Fruit fly (Drosophila melanogaster) whole organism, embryonic: ENCODE results near the gene RhoGAP93B.

Experiments used
- Aef1 ChIP-seq: fragments of 200-800 bp; sonication (Bioruptor generic); IDR thresholded peaks from 3 replicates; pipeline ENCODE4 v1.3.6; 2022; ENCODE audit warnings: missing biosample characterization, missing genetic modification characterization
- Atf6 ChIP-seq: fragments of 200-800 bp; sonication (Bioruptor generic); IDR thresholded peaks from 2 replicates; pipeline ENCODE4 v1.3.6; 2022; ENCODE audit warnings: missing biosample characterization, missing genetic modification characterization
- Awh ChIP-seq: fragments of 200-800 bp; sonication (Bioruptor generic); IDR thresholded peaks from 2 replicates; pipeline ENCODE4, ENCODE4 v1.3.6; 2022; ENCODE audit warnings: missing biosample characterization, missing genetic modification characterization
- CG10147 ChIP-seq: fragments of 200-800 bp; sonication (Bioruptor generic); optimal IDR thresholded peaks from 2 replicates; lab custom pipeline; 2019; ENCODE audit warnings: missing biosample characterization, mild to moderate bottlenecking, missing genetic modification characterization, moderate library complexity
- CG10267 ChIP-seq: fragments of 200-800 bp; sonication (Bioruptor generic); optimal IDR thresholded peaks from 2 replicates; lab custom pipeline; 2018; ENCODE audit warnings: missing biosample characterization, mild to moderate bottlenecking, missing genetic modification characterization, moderate library complexity
- CG10979 ChIP-seq: fragments of 200-800 bp; sonication (Bioruptor generic); optimal IDR thresholded peaks from 2 replicates; lab custom pipeline; 2018; ENCODE audit warnings: missing biosample characterization, mild to moderate bottlenecking, missing genetic modification characterization, moderate library complexity
- CG12236 ChIP-seq: fragments of 200-800 bp; sonication (Bioruptor generic); optimal IDR thresholded peaks from 2 replicates; lab custom pipeline; 2016; ENCODE audit warnings: missing biosample characterization, missing genetic modification characterization
- CG12769 ChIP-seq: fragments of 200-800 bp; sonication (Bioruptor generic); optimal IDR thresholded peaks from 2 replicates; lab custom pipeline; 2019; ENCODE audit warnings: missing biosample characterization, mild to moderate bottlenecking, missing genetic modification characterization, moderate library complexity
- CG13123 ChIP-seq: fragments of 200-800 bp; sonication (Bioruptor generic); optimal IDR thresholded peaks from 2 replicates; lab custom pipeline; 2016; ENCODE audit warnings: missing biosample characterization, missing genetic modification characterization
- CG14050 ChIP-seq: fragments of 200-800 bp; sonication (Bioruptor generic); IDR thresholded peaks from 3 replicates; pipeline ENCODE4 v1.3.6; 2022; ENCODE audit warnings: missing biosample characterization, missing genetic modification characterization
- CG1603 ChIP-seq: fragments of 200-800 bp; sonication (Bioruptor generic); optimal IDR thresholded peaks from 2 replicates; lab custom pipeline; 2019; ENCODE audit warnings: missing biosample characterization, mild to moderate bottlenecking, missing genetic modification characterization, moderate library complexity
- CG17359 ChIP-seq: fragments of 200-800 bp; sonication (Bioruptor generic); optimal IDR thresholded peaks from 3 replicates; lab custom pipeline; 2018; ENCODE audit warnings: missing biosample characterization, mild to moderate bottlenecking, missing genetic modification characterization, moderate library complexity
- CG17568 ChIP-seq: fragments of 200-800 bp; sonication (Bioruptor generic); optimal IDR thresholded peaks from 2 replicates; lab custom pipeline; 2018; ENCODE audit warnings: missing biosample characterization, mild to moderate bottlenecking, missing genetic modification characterization, moderate library complexity
- CG17802 ChIP-seq: fragments of 200-800 bp; sonication (Bioruptor generic); optimal IDR thresholded peaks from 2 replicates; lab custom pipeline; 2018; ENCODE audit warnings: missing biosample characterization, mild to moderate bottlenecking, missing genetic modification characterization, moderate library complexity
- CG18262 ChIP-seq: fragments of 200-800 bp; optimal IDR thresholded peaks from 3 replicates; lab custom pipeline; 2019; ENCODE audit warnings: missing biosample characterization, mild to moderate bottlenecking, missing genetic modification characterization, moderate library complexity
- CG18619 ChIP-seq: fragments of 200-800 bp; sonication (Bioruptor generic); optimal IDR thresholded peaks from 3 replicates; lab custom pipeline; 2017; ENCODE audit warnings: missing biosample characterization, mild to moderate bottlenecking, missing genetic modification characterization
- CG2120 ChIP-seq: fragments of 200-800 bp; sonication (Bioruptor generic); optimal IDR thresholded peaks from 3 replicates; lab custom pipeline; 2016; ENCODE audit warnings: missing biosample characterization, missing genetic modification characterization
- CG2875 ChIP-seq: fragments of 200-800 bp; sonication (Bioruptor generic); optimal IDR thresholded peaks from 2 replicates; lab custom pipeline; 2017; ENCODE audit warnings: missing biosample characterization, mild to moderate bottlenecking, missing genetic modification characterization, missing genetic modification reagents
- CG2889 ChIP-seq: fragments of 200-800 bp; sonication (Bioruptor generic); IDR thresholded peaks from 3 replicates; pipeline ENCODE4 v1.3.6; 2022; ENCODE audit warnings: missing biosample characterization, missing genetic modification characterization
- CG30431 ChIP-seq: fragments of 200-800 bp; sonication (Bioruptor generic); optimal IDR thresholded peaks from 2 replicates; lab custom pipeline; 2017; ENCODE audit warnings: missing biosample characterization, missing genetic modification characterization
- CG4360 ChIP-seq: fragments of 200-800 bp; sonication (Bioruptor generic); IDR thresholded peaks from 2 replicates; pipeline ENCODE4 v1.3.6; 2022; ENCODE audit warnings: missing biosample characterization, missing genetic modification characterization
- CG43689 ChIP-seq: fragments of 200-800 bp; sonication (Bioruptor generic); IDR thresholded peaks from 2 replicates; pipeline ENCODE4 v1.3.6; 2022; ENCODE audit warnings: missing biosample characterization, missing genetic modification characterization
- CG6791 ChIP-seq: fragments of 200-800 bp; sonication (Bioruptor generic); IDR thresholded peaks from 3 replicates; pipeline ENCODE4 v1.3.6; 2022; ENCODE audit warnings: missing biosample characterization, missing genetic modification characterization; ENCODE audit not compliant: partially characterized antibody
- CG6813 ChIP-seq: fragments of 200-800 bp; sonication (Bioruptor generic); optimal IDR thresholded peaks from 2 replicates; lab custom pipeline; 2017; ENCODE audit warnings: missing biosample characterization, missing genetic modification characterization, mild to moderate bottlenecking, moderate library complexity, missing genetic modification reagents
- CG7786 ChIP-seq: fragments of 200-800 bp; sonication (Bioruptor generic); optimal IDR thresholded peaks from 2 replicates; lab custom pipeline; 2016; ENCODE audit warnings: missing biosample characterization, missing genetic modification characterization
- CG7839 ChIP-seq: fragments of 200-800 bp; sonication (Bioruptor generic); optimal IDR thresholded peaks from 3 replicates; lab custom pipeline; 2018; ENCODE audit warnings: missing biosample characterization, mild to moderate bottlenecking, missing genetic modification characterization, moderate library complexity
- CG8388 ChIP-seq: fragments of 200-800 bp; sonication (Bioruptor generic); optimal IDR thresholded peaks from 2 replicates; lab custom pipeline; 2019; ENCODE audit warnings: missing biosample characterization, mild to moderate bottlenecking, missing genetic modification characterization, moderate library complexity
- Nf-YB ChIP-seq: fragments of 200-800 bp; sonication (Bioruptor generic); optimal IDR thresholded peaks from 3 replicates; lab custom pipeline; 2019; ENCODE audit warnings: missing biosample characterization, mild to moderate bottlenecking, missing genetic modification characterization, moderate library complexity
- Opbp ChIP-seq: fragments of 200-800 bp; sonication (Bioruptor generic); IDR thresholded peaks from 3 replicates; pipeline ENCODE4 v1.3.6; 2022; ENCODE audit warnings: missing biosample characterization, missing genetic modification characterization; ENCODE audit not compliant: partially characterized antibody
- ac ChIP-seq: fragments of 200-800 bp; sonication (Bioruptor generic); optimal IDR thresholded peaks from 3 replicates; lab custom pipeline; 2017; ENCODE audit warnings: missing biosample characterization, mild to moderate bottlenecking, missing genetic modification characterization
- az2 ChIP-seq: fragments of 200-800 bp; sonication (Bioruptor generic); optimal IDR thresholded peaks from 3 replicates; lab custom pipeline; 2016; ENCODE audit warnings: missing biosample characterization, missing genetic modification characterization
- bcd ChIP-seq: fragments of 200-800 bp; sonication (Bioruptor generic); optimal IDR thresholded peaks from 2 replicates; lab custom pipeline; 2017; ENCODE audit warnings: missing biosample characterization, mild to moderate bottlenecking, missing genetic modification characterization
- bsh ChIP-seq, 2 experiments: fragments of 200-800 bp; sonication (Bioruptor generic); optimal IDR thresholded peaks; 2 replicates each; lab custom pipeline; 2017 to 2018; ENCODE audit warnings: mild to moderate bottlenecking in 2 of 2, missing biosample characterization in 2 of 2, missing genetic modification characterization in 2 of 2, moderate library complexity in 1 of 2
- caup ChIP-seq: fragments of 200-800 bp; sonication (Bioruptor generic); optimal IDR thresholded peaks from 3 replicates; lab custom pipeline; 2017; ENCODE audit warnings: missing biosample characterization, mild to moderate bottlenecking, missing genetic modification characterization, moderate library complexity; ENCODE audit not compliant: severe bottlenecking
- dm ChIP-seq: fragments of 200-800 bp; sonication (Bioruptor generic); optimal IDR thresholded peaks from 3 replicates; lab custom pipeline; 2016; ENCODE audit warnings: missing biosample characterization, missing genetic modification characterization
- gcm ChIP-seq: fragments of 200-800 bp; sonication (Bioruptor generic); optimal IDR thresholded peaks from 2 replicates; lab custom pipeline; 2019; ENCODE audit warnings: missing biosample characterization, mild to moderate bottlenecking, missing genetic modification characterization, moderate library complexity
- hbn ChIP-seq: fragments of 200-800 bp; sonication (Bioruptor generic); IDR thresholded peaks from 2 replicates; pipeline ENCODE4 v1.3.6; 2022; ENCODE audit warnings: missing biosample characterization, missing genetic modification characterization; ENCODE audit not compliant: partially characterized antibody
- her ChIP-seq: fragments of 200-800 bp; sonication (Bioruptor generic); optimal IDR thresholded peaks from 2 replicates; lab custom pipeline; 2016; ENCODE audit warnings: missing biosample characterization, missing genetic modification characterization
- lab ChIP-seq: fragments of 200-800 bp; sonication (Bioruptor generic); optimal IDR thresholded peaks from 3 replicates; lab custom pipeline; 2017; ENCODE audit warnings: missing biosample characterization, missing genetic modification characterization, mild to moderate bottlenecking, moderate library complexity, missing genetic modification reagents
- lola ChIP-seq, 3 experiments: fragments of >200 bp in 2 of 3; fragments of 200-800 bp in 1 of 3; sonication (Bioruptor generic) in 1 of 3; optimal IDR thresholded peaks; 2 replicates each; lab custom pipeline; 2017 to 2019; ENCODE audit warnings: missing biosample characterization in 3 of 3, missing genetic modification characterization in 3 of 3, mild to moderate bottlenecking in 1 of 3, moderate library complexity in 1 of 3
- pros ChIP-seq: fragments of 200-800 bp; sonication (Bioruptor generic); optimal IDR thresholded peaks from 3 replicates; lab custom pipeline; 2019; ENCODE audit warnings: missing biosample characterization, mild to moderate bottlenecking, missing genetic modification characterization, moderate library complexity
- pzg ChIP-seq: fragments of 200-800 bp; sonication (Bioruptor generic); optimal IDR thresholded peaks from 3 replicates; lab custom pipeline; 2018; ENCODE audit warnings: missing biosample characterization, mild to moderate bottlenecking, missing genetic modification characterization, moderate library complexity
- ranshi ChIP-seq: fragments of 200-800 bp; sonication (Bioruptor generic); IDR thresholded peaks from 2 replicates; pipeline ENCODE4 v1.3.6; 2022; ENCODE audit warnings: missing biosample characterization, missing genetic modification characterization
- seq ChIP-seq: fragments of 200-800 bp; sonication (Bioruptor generic); IDR thresholded peaks from 2 replicates; pipeline ENCODE4 v1.3.6; 2022; ENCODE audit warnings: missing biosample characterization, missing genetic modification characterization
- ttk ChIP-seq: fragments of 200-800 bp; sonication (Bioruptor generic); IDR thresholded peaks from 2 replicates; pipeline ENCODE4 v2.1.2; 2022; ENCODE audit warnings: missing biosample characterization, missing genetic modification characterization
- yki ChIP-seq: fragments of >200 bp; optimal IDR thresholded peaks from 3 replicates; lab custom pipeline; 2018
- z ChIP-seq: fragments of 200-800 bp; sonication (Bioruptor generic); IDR thresholded peaks from 3 replicates; pipeline ENCODE4 v1.3.6; 2022; ENCODE audit warnings: missing biosample characterization, missing genetic modification characterization
- zfh1 ChIP-seq: fragments of 200-800 bp; sonication (Bioruptor generic); IDR thresholded peaks from 3 replicates; pipeline ENCODE4 v1.3.6; 2022; ENCODE audit warnings: missing biosample characterization, missing genetic modification characterization

The RhoGAP93B gene

dm6 chr3R:21060430-21061245 lies 37.0 kb downstream of the RhoGAP93B start, which contains the start of gene Mvl (continued):
- TF ChIP-seq CG7786 (no peak), CG10979 (tag; lab: Kevin White, UChicago) (peak; percentile 5), Nf-YB (no peak), ranshi (no peak), CG43689 (no peak), z (GFP tag; lab: Robert Waterston, UW) (peak; percentile 73), gcm (GFP tag; lab: Kevin White, UChicago) (peak; percentile 71), CG14050 (GFP tag; lab: Robert Waterston, UW) (no peak), bcd (GFP tag; lab: Kevin White, UChicago) (no peak), zfh1 (GFP tag; lab: Robert Waterston, UW) (0 out of 3 replicates have a peak, but pooled peaks have one; percentile 21), CG6813 (no peak), pzg (peak; percentile 72), CG17802 (tag; lab: Kevin White, UChicago) (no peak), pros (GFP tag; lab: Kevin White, UChicago) (peak; percentile 79), CG6791 (GFP tag; lab: Robert Waterston, UW) (peak; percentile 59; the same call in 1 of the 3 replicates), CG12769 (tag; lab: Kevin White, UChicago) (peak; percentile 38), CG4360 (GFP tag; lab: Robert Waterston, UW) (no peak), CG2889 (GFP tag; lab: Robert Waterston, UW) (no peak), Awh (no peak), ac (GFP tag; lab: Kevin White, UChicago) (no peak), lab (GFP tag; lab: Kevin White, UChicago) (peak; percentile 71), Opbp (GFP tag; lab: Robert Waterston, UW) (0 out of 3 replicates have a peak, but pooled peaks have one; percentile 54), CG2120 (GFP tag; lab: Kevin White, UChicago) (no peak), CG1603 (tag; lab: Kevin White, UChicago) (peak; percentile 58), dm (peak; percentile 46), Atf6 (GFP tag; lab: Robert Waterston, UW) (no peak), CG2875 (GFP tag; lab: Kevin White, UChicago) (no peak), yki (lab: Kevin White, UChicago) (peak; percentile 53), bsh (GFP tag; optimal IDR thresholded peaks at IDR 0.05; lab: Kevin White, UChicago) (no peak), CG8388 (GFP tag; lab: Kevin White, UChicago) (no peak), CG7839 (tag; lab: Kevin White, UChicago) (no peak), hbn (GFP tag; lab: Robert Waterston, UW) (no peak), her (GFP tag; lab: Kevin White, UChicago) (no peak), CG17359 (tag; lab: Kevin White, UChicago) (peak; percentile 9), ttk (GFP tag; lab: Robert Waterston, UW) (no peak), az2 (GFP tag; lab: Kevin White, UChicago) (no peak), CG10267 (tag; lab: Kevin White, UChicago) (peak; percentile 34), CG17568 (GFP tag; lab: Kevin White, UChicago) (no peak), CG13123 (GFP tag; lab: Kevin White, UChicago) (no peak), CG12236 (no peak), caup (no peak), lola (GFP tag; optimal IDR thresholded peaks at IDR 0.05; lab: Kevin White, UChicago) (no peak), CG18619 (no peak), CG30431 (GFP tag; lab: Kevin White, UChicago) (no peak), CG18262 (tag; lab: Kevin White, UChicago) (no peak), Aef1 (GFP tag; lab: Robert Waterston, UW) (no peak), seq (no peak), CG10147 (GFP tag; lab: Kevin White, UChicago) (no peak)
